Worm (Caenorhabditis elegans) whole organism, L2 larva: ENCODE measurements around the gene nos-2.

Experiments used
- C34F6.9 ChIP-seq: fragments of 150-350 bp; optimal IDR thresholded peaks from 2 replicates; lab custom pipeline; 2014; ENCODE audit warnings: missing biosample characterization, missing genetic modification characterization
- F13H6.1 ChIP-seq: sonication (generic microtip); optimal IDR thresholded peaks from 2 replicates; lab custom pipeline; 2016; ENCODE audit warnings: missing genetic modification characterization, missing compliant biosample characterization
- Y55F3AM.14 ChIP-seq: fragments of 200-800 bp; sonication (Bioruptor generic); optimal IDR thresholded peaks from 2 replicates; lab custom pipeline; 2018; ENCODE audit warnings: mild to moderate bottlenecking, missing genetic modification characterization, missing compliant biosample characterization
- aly-2 ChIP-seq: fragments of 150-350 bp; optimal IDR thresholded peaks from 2 replicates; lab custom pipeline; 2014; ENCODE audit warnings: missing biosample characterization, missing genetic modification characterization
- ama-1 ChIP-seq: fragments of 150-350 bp; optimal IDR thresholded peaks from 2 replicates; lab custom pipeline; 2018; ENCODE audit warnings: inconsistent platforms
- blmp-1 ChIP-seq: sonication (generic microtip); optimal IDR thresholded peaks from 2 replicates; lab custom pipeline; 2017; ENCODE audit warnings: missing genetic modification characterization, mild to moderate bottlenecking, missing compliant biosample characterization, antibody characterized with exemption, moderate library complexity; ENCODE audit not compliant: insufficient read depth
- ceh-82 ChIP-seq: fragments of 150-350 bp; optimal IDR thresholded peaks from 2 replicates; lab custom pipeline; 2014; ENCODE audit warnings: missing biosample characterization, missing genetic modification characterization
- crh-2 ChIP-seq: sonication (generic microtip); optimal IDR thresholded peaks from 2 replicates; lab custom pipeline; 2017; ENCODE audit warnings: missing biosample characterization, missing genetic modification characterization
- egl-27 ChIP-seq: sonication (generic microtip); optimal IDR thresholded peaks from 3 replicates; lab custom pipeline; 2017; ENCODE audit warnings: missing biosample characterization, missing genetic modification reagents, missing genetic modification characterization
- elt-3 ChIP-seq: sonication (generic microtip); optimal IDR thresholded peaks from 2 replicates; lab custom pipeline; 2017; ENCODE audit warnings: missing biosample characterization, missing genetic modification characterization
- fos-1 ChIP-seq: fragments of 150-350 bp; optimal IDR thresholded peaks from 2 replicates; lab custom pipeline; 2014; ENCODE audit warnings: missing biosample characterization, missing genetic modification characterization
- gmeb-1 ChIP-seq: fragments of 150-350 bp; optimal IDR thresholded peaks from 2 replicates; lab custom pipeline; 2014; ENCODE audit warnings: missing biosample characterization, missing genetic modification characterization
- lin-13 ChIP-seq: fragments of 150-350 bp; optimal IDR thresholded peaks from 2 replicates; lab custom pipeline; 2014; ENCODE audit warnings: missing biosample characterization, missing genetic modification reagents, missing genetic modification characterization
- lin-39 ChIP-seq: fragments of 150-350 bp; optimal IDR thresholded peaks from 2 replicates; lab custom pipeline; 2014; ENCODE audit warnings: missing biosample characterization, missing genetic modification reagents, missing genetic modification characterization
- lsy-2 ChIP-seq, 2 experiments: fragments of 150-350 bp in 1 of 2; sonication (generic microtip) in 1 of 2; optimal IDR thresholded peaks; 2 replicates each; lab custom pipeline; 2014 to 2017; ENCODE audit warnings: missing biosample characterization in 2 of 2, missing genetic modification characterization in 2 of 2
- mab-5 ChIP-seq: fragments of 150-350 bp; optimal IDR thresholded peaks from 2 replicates; lab custom pipeline; 2014; ENCODE audit warnings: missing biosample characterization, missing genetic modification characterization
- mbf-1 ChIP-seq: sonication (generic microtip); optimal IDR thresholded peaks from 2 replicates; lab custom pipeline; 2017; ENCODE audit warnings: missing biosample characterization, missing genetic modification characterization
- mdl-1 ChIP-seq, 2 experiments: fragments of 150-350 bp in 1 of 2; sonication (generic microtip) in 1 of 2; optimal IDR thresholded peaks; 2 replicates each; lab custom pipeline; 2017; ENCODE audit warnings: missing biosample characterization in 2 of 2, missing genetic modification characterization in 2 of 2
- nhr-129 ChIP-seq: fragments of 150-350 bp; optimal IDR thresholded peaks from 2 replicates; lab custom pipeline; 2014; ENCODE audit warnings: missing biosample characterization, missing genetic modification characterization
- nhr-25 ChIP-seq: fragments of 150-350 bp; sonication (generic microtip); optimal IDR thresholded peaks from 3 replicates; lab custom pipeline; 2014; ENCODE audit warnings: missing biosample characterization, missing genetic modification characterization
- nhr-6 ChIP-seq: fragments of 150-350 bp; optimal IDR thresholded peaks from 2 replicates; lab custom pipeline; 2014; ENCODE audit warnings: missing biosample characterization, missing genetic modification characterization
- nhr-77 ChIP-seq: fragments of 150-350 bp; optimal IDR thresholded peaks from 2 replicates; lab custom pipeline; 2014; ENCODE audit warnings: missing biosample characterization, missing genetic modification characterization
- sem-4 ChIP-seq: fragments of 150-350 bp; optimal IDR thresholded peaks from 2 replicates; lab custom pipeline; 2014; ENCODE audit warnings: missing biosample characterization, missing genetic modification reagents, missing genetic modification characterization
- skn-1 ChIP-seq: sonication (generic microtip); optimal IDR thresholded peaks from 2 replicates; lab custom pipeline; 2017; ENCODE audit warnings: missing biosample characterization, missing genetic modification characterization
- sma-3 ChIP-seq: sonication (generic microtip); optimal IDR thresholded peaks from 2 replicates; lab custom pipeline; 2016; ENCODE audit warnings: missing genetic modification reagents, missing genetic modification characterization, missing compliant biosample characterization
- sma-9 ChIP-seq, 2 experiments: fragments of 150-350 bp in 1 of 2; sonication (generic microtip) in 1 of 2; optimal IDR thresholded peaks; 2 replicates each; lab custom pipeline; 2014 to 2016; ENCODE audit warnings: missing genetic modification characterization in 2 of 2, mild to moderate bottlenecking in 1 of 2, missing biosample characterization in 1 of 2, missing compliant biosample characterization in 1 of 2, missing genetic modification reagents in 1 of 2, moderate library complexity in 1 of 2
- snpc-4 ChIP-seq: fragments of 150-350 bp; optimal IDR thresholded peaks from 2 replicates; lab custom pipeline; 2014; ENCODE audit warnings: missing biosample characterization, missing genetic modification characterization
- unc-39 ChIP-seq: fragments of 150-350 bp; optimal IDR thresholded peaks from 2 replicates; lab custom pipeline; 2014; ENCODE audit warnings: missing biosample characterization, missing genetic modification characterization
- unc-55 ChIP-seq: fragments of 150-350 bp; sonication (generic microtip); optimal IDR thresholded peaks from 3 replicates; lab custom pipeline; 2014; ENCODE audit warnings: missing biosample characterization, missing genetic modification reagents, missing genetic modification characterization
- unc-62 ChIP-seq: fragments of 150-350 bp; optimal IDR thresholded peaks from 2 replicates; lab custom pipeline; 2014; ENCODE audit warnings: missing biosample characterization, missing genetic modification reagents, missing genetic modification characterization
- ztf-1 ChIP-seq: fragments of 200-800 bp; sonication (Bioruptor generic); conservative IDR thresholded peaks from 2 replicates; pipeline ENCODE4 v1.3.6; 2022; ENCODE audit warnings: missing genetic modification characterization, missing compliant biosample characterization
- ztf-4 ChIP-seq: fragments of 150-350 bp; optimal IDR thresholded peaks from 2 replicates; lab custom pipeline; 2014; ENCODE audit warnings: missing biosample characterization, missing genetic modification characterization

The nos-2 gene

ce11 chrII:7065391-7065790 lies at the start of gene nos-2:
TSS of gene nos-2 (plus strand) at chrII:7065618.
- TF ChIP-seq elt-3 (tag; lab: Kevin White, UChicago) = no peak
- TF ChIP-seq C34F6.9 (tag; lab: Kevin White, UChicago) = no peak
- TF ChIP-seq ceh-82 (tag; lab: Kevin White, UChicago) = no peak
- TF ChIP-seq ztf-4 (tag; lab: Kevin White, UChicago) = no peak
- TF ChIP-seq Y55F3AM.14 = no peak
- TF ChIP-seq unc-39 (tag; lab: Kevin White, UChicago) = no peak
- TF ChIP-seq ama-1 = no peak
- TF ChIP-seq gmeb-1 (tag; lab: Kevin White, UChicago) = no peak
- no peak for TF ChIP-seq skn-1 (tag; lab: Kevin White, UChicago)
- no peak for TF ChIP-seq F13H6.1
- TF ChIP-seq aly-2 (tag; lab: Kevin White, UChicago) = no peak

DNA sequence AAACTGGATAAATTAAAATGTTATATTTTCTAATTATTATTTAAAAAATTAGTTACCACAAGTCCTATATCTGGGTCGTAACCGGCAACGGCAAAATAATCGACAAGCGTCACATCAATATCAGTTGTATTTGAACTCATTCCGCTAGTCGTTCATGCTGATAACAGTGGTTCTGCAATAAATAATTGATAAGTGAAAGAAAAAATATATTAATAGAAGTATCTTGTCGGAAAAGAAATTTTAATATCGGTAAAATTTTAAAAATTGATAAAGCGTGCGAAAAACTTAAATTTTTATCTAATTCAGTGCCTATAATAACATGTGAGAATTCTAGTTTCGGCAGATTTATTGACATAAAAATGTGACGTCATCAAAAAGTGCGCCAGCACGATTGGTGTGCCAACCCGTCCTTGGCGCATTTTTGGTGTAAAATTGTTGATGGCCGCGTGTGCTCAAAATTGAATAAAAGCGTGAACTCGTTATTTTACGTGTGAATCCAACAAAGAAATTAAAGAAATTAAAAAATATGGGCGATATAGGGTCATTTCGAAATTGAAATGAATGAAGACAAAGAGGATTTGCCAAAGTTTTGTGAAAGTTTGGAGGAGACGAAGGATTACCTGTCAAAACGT lies 42.9 kb upstream of the nos-2 start, which contains the start of the genes lst-6 and lst-5:
TSS of gene lst-6 (minus strand) at position 140 of the 632 bp plus-strand sequence.
TSS of gene lst-5 (plus strand) at position 544 of the 632 bp plus-strand sequence.
- peak; percentile 57 for TF ChIP-seq gmeb-1 (tag; lab: Kevin White, UChicago)
- peak; percentile 28 for TF ChIP-seq mab-5 (tag; lab: Kevin White, UChicago)
- peak; percentile 65 for TF ChIP-seq nhr-25 (tag; lab: Kevin White, UChicago)
- TF ChIP-seq lsy-2 (tag; optimal IDR thresholded peaks at IDR 0.05; lab: Kevin White, UChicago) = peak; percentile 60 to 85
- TF ChIP-seq Y55F3AM.14 = no peak
- peak; percentile 65 for TF ChIP-seq unc-55 (GFP tag; lab: Kevin White, UChicago)
- no peak for TF ChIP-seq sem-4 (tag; lab: Kevin White, UChicago)
- TF ChIP-seq lin-13 = peak; percentile 35
- TF ChIP-seq F13H6.1 = peak; percentile 60
- TF ChIP-seq C34F6.9 (tag; lab: Kevin White, UChicago) = peak; percentile 66
- TF ChIP-seq lin-39 (tag; lab: Kevin White, UChicago) = no peak
- peak; percentile 36 for TF ChIP-seq sma-9 (GFP tag; optimal IDR thresholded peaks at IDR 0.05; lab: Kevin White, UChicago)
- no peak for TF ChIP-seq sma-9 (tag; optimal IDR thresholded peaks at IDR 0.05; lab: Kevin White, UChicago)
- TF ChIP-seq egl-27 (tag; lab: Kevin White, UChicago) = peak; percentile 38
- peak; percentile 88 for TF ChIP-seq crh-2 (tag; lab: Kevin White, UChicago)
- no peak for TF ChIP-seq snpc-4 (tag; lab: Kevin White, UChicago)
- peak; percentile 51 for TF ChIP-seq fos-1
- peak in 1 of 2 experiments; percentile 3 for TF ChIP-seq mdl-1 (tag; optimal IDR thresholded peaks at IDR 0.05; lab: Kevin White, UChicago)
- peak; percentile 14 for TF ChIP-seq sma-3 (GFP tag; lab: Kevin White, UChicago)
- peak; percentile 69 for TF ChIP-seq nhr-129 (tag; lab: Kevin White, UChicago)
- TF ChIP-seq, all 48 proteins: peak for 15

ce11 chrII:7024897-7025852 lies 40.2 kb upstream of the nos-2 start, which contains the start of gene znf-598:
TSS of gene znf-598 (plus strand) at chrII:7025802.
- TF ChIP-seq unc-39 (tag; lab: Kevin White, UChicago) (no peak), mbf-1 (tag; lab: Kevin White, UChicago) (no peak), sma-3 (GFP tag; lab: Kevin White, UChicago) (peak; percentile 26), sem-4 (tag; lab: Kevin White, UChicago) (no peak), lsy-2 (tag; optimal IDR thresholded peaks at IDR 0.05; lab: Kevin White, UChicago) (peak in 1 of 2 experiments; percentile 77), crh-2 (tag; lab: Kevin White, UChicago) (peak; percentile 45), Y55F3AM.14 (no peak), nhr-77 (tag; lab: Kevin White, UChicago) (no peak), nhr-129 (tag; lab: Kevin White, UChicago) (peak; percentile 71), ceh-82 (tag; lab: Kevin White, UChicago) (no peak), fos-1 (peak; percentile 55), ztf-1 (GFP tag; lab: Robert Waterston, UW) (no peak), blmp-1 (tag; lab: Kevin White, UChicago) (no peak), unc-62 (GFP tag; lab: Kevin White, UChicago) (no peak), lin-13 (peak; percentile 45), elt-3 (tag; lab: Kevin White, UChicago) (no peak), sma-9 (GFP tag; optimal IDR thresholded peaks at IDR 0.05; lab: Kevin White, UChicago) (peak; percentile 25), sma-9 (tag; optimal IDR thresholded peaks at IDR 0.05; lab: Kevin White, UChicago) (no peak), egl-27 (tag; lab: Kevin White, UChicago) (no peak), nhr-6 (no peak), C34F6.9 (tag; lab: Kevin White, UChicago) (peak; percentile 61), lin-39 (tag; lab: Kevin White, UChicago) (no peak)
